Worm (Caenorhabditis elegans) whole organism, L2 larva: ENCODE measurements around the gene rab-3.
A peak's percentile ranks its signal among the peaks of the same experiment; 100 is the strongest.

ENCODE experiments used
- C34F6.9 ChIP-seq: fragments of 150-350 bp; optimal IDR thresholded peaks from 2 replicates; lab custom pipeline; 2014; ENCODE audit warnings: missing biosample characterization, missing genetic modification characterization
- F13H6.1 ChIP-seq: sonication (generic microtip); optimal IDR thresholded peaks from 2 replicates; lab custom pipeline; 2016; ENCODE audit warnings: missing genetic modification characterization, missing compliant biosample characterization
- R02D3.7 ChIP-seq: fragments of 150-350 bp; optimal IDR thresholded peaks from 2 replicates; lab custom pipeline; 2014; ENCODE audit warnings: missing biosample characterization, missing genetic modification characterization
- alr-1 ChIP-seq: fragments of 150-350 bp; optimal IDR thresholded peaks from 2 replicates; lab custom pipeline; 2014; ENCODE audit warnings: missing biosample characterization, missing genetic modification characterization
- aly-2 ChIP-seq: fragments of 150-350 bp; optimal IDR thresholded peaks from 2 replicates; lab custom pipeline; 2014; ENCODE audit warnings: missing biosample characterization, missing genetic modification characterization
- ama-1 ChIP-seq: fragments of 150-350 bp; optimal IDR thresholded peaks from 2 replicates; lab custom pipeline; 2018; ENCODE audit warnings: inconsistent platforms
- blmp-1 ChIP-seq: sonication (generic microtip); optimal IDR thresholded peaks from 2 replicates; lab custom pipeline; 2017; ENCODE audit warnings: missing genetic modification characterization, mild to moderate bottlenecking, missing compliant biosample characterization, antibody characterized with exemption, moderate library complexity; ENCODE audit not compliant: insufficient read depth
- ceh-16 ChIP-seq: fragments of 150-350 bp; optimal IDR thresholded peaks from 2 replicates; lab custom pipeline; 2014; ENCODE audit warnings: missing biosample characterization, missing genetic modification characterization
- ceh-82 ChIP-seq: fragments of 150-350 bp; optimal IDR thresholded peaks from 2 replicates; lab custom pipeline; 2014; ENCODE audit warnings: missing biosample characterization, missing genetic modification characterization
- crh-2 ChIP-seq: sonication (generic microtip); optimal IDR thresholded peaks from 2 replicates; lab custom pipeline; 2017; ENCODE audit warnings: missing biosample characterization, missing genetic modification characterization
- dmd-4 ChIP-seq: sonication (generic microtip); optimal IDR thresholded peaks from 2 replicates; lab custom pipeline; 2017; ENCODE audit warnings: missing biosample characterization, missing genetic modification characterization
- egl-27 ChIP-seq: sonication (generic microtip); optimal IDR thresholded peaks from 3 replicates; lab custom pipeline; 2017; ENCODE audit warnings: missing biosample characterization, missing genetic modification reagents, missing genetic modification characterization
- elt-1 ChIP-seq: fragments of 150-350 bp; optimal IDR thresholded peaks from 2 replicates; lab custom pipeline; 2014; ENCODE audit warnings: missing biosample characterization, missing genetic modification characterization
- elt-3 ChIP-seq: sonication (generic microtip); optimal IDR thresholded peaks from 2 replicates; lab custom pipeline; 2017; ENCODE audit warnings: missing biosample characterization, missing genetic modification characterization
- fos-1 ChIP-seq: fragments of 150-350 bp; optimal IDR thresholded peaks from 2 replicates; lab custom pipeline; 2014; ENCODE audit warnings: missing biosample characterization, missing genetic modification characterization
- gmeb-1 ChIP-seq: fragments of 150-350 bp; optimal IDR thresholded peaks from 2 replicates; lab custom pipeline; 2014; ENCODE audit warnings: missing biosample characterization, missing genetic modification characterization
- lin-11 ChIP-seq: fragments of 150-350 bp; sonication (generic microtip); optimal IDR thresholded peaks from 2 replicates; lab custom pipeline; 2014; ENCODE audit warnings: missing biosample characterization, missing genetic modification characterization, inconsistent platforms, mixed read lengths
- lin-13 ChIP-seq: fragments of 150-350 bp; optimal IDR thresholded peaks from 2 replicates; lab custom pipeline; 2014; ENCODE audit warnings: missing biosample characterization, missing genetic modification reagents, missing genetic modification characterization
- lsy-2 ChIP-seq, 2 experiments: fragments of 150-350 bp in 1 of 2; sonication (generic microtip) in 1 of 2; optimal IDR thresholded peaks; 2 replicates each; lab custom pipeline; 2014 to 2017; ENCODE audit warnings: missing biosample characterization in 2 of 2, missing genetic modification characterization in 2 of 2
- mab-5 ChIP-seq: fragments of 150-350 bp; optimal IDR thresholded peaks from 2 replicates; lab custom pipeline; 2014; ENCODE audit warnings: missing biosample characterization, missing genetic modification characterization
- mdl-1 ChIP-seq, 2 experiments: fragments of 150-350 bp in 1 of 2; sonication (generic microtip) in 1 of 2; optimal IDR thresholded peaks; 2 replicates each; lab custom pipeline; 2017; ENCODE audit warnings: missing biosample characterization in 2 of 2, missing genetic modification characterization in 2 of 2
- nhr-10 ChIP-seq: sonication (generic microtip); optimal IDR thresholded peaks from 2 replicates; lab custom pipeline; 2017; ENCODE audit warnings: missing biosample characterization, missing genetic modification characterization
- nhr-12 ChIP-seq: fragments of 150-350 bp; optimal IDR thresholded peaks from 2 replicates; lab custom pipeline; 2014; ENCODE audit warnings: missing biosample characterization, missing genetic modification characterization
- nhr-129 ChIP-seq: fragments of 150-350 bp; optimal IDR thresholded peaks from 2 replicates; lab custom pipeline; 2014; ENCODE audit warnings: missing biosample characterization, missing genetic modification characterization
- nhr-21 ChIP-seq: fragments of 150-350 bp; optimal IDR thresholded peaks from 2 replicates; lab custom pipeline; 2014; ENCODE audit warnings: missing biosample characterization, missing genetic modification characterization
- nhr-237 ChIP-seq: fragments of 150-350 bp; optimal IDR thresholded peaks from 2 replicates; lab custom pipeline; 2014; ENCODE audit warnings: missing biosample characterization, missing genetic modification characterization
- nhr-25 ChIP-seq: fragments of 150-350 bp; sonication (generic microtip); optimal IDR thresholded peaks from 3 replicates; lab custom pipeline; 2014; ENCODE audit warnings: missing biosample characterization, missing genetic modification characterization
- nhr-6 ChIP-seq: fragments of 150-350 bp; optimal IDR thresholded peaks from 2 replicates; lab custom pipeline; 2014; ENCODE audit warnings: missing biosample characterization, missing genetic modification characterization
- nhr-77 ChIP-seq: fragments of 150-350 bp; optimal IDR thresholded peaks from 2 replicates; lab custom pipeline; 2014; ENCODE audit warnings: missing biosample characterization, missing genetic modification characterization
- peb-1 ChIP-seq: fragments of 150-350 bp; optimal IDR thresholded peaks from 2 replicates; lab custom pipeline; 2014; ENCODE audit warnings: missing biosample characterization, missing genetic modification characterization
- sem-4 ChIP-seq: fragments of 150-350 bp; optimal IDR thresholded peaks from 2 replicates; lab custom pipeline; 2014; ENCODE audit warnings: missing biosample characterization, missing genetic modification reagents, missing genetic modification characterization
- skn-1 ChIP-seq: sonication (generic microtip); optimal IDR thresholded peaks from 2 replicates; lab custom pipeline; 2017; ENCODE audit warnings: missing biosample characterization, missing genetic modification characterization
- sma-3 ChIP-seq: sonication (generic microtip); optimal IDR thresholded peaks from 2 replicates; lab custom pipeline; 2016; ENCODE audit warnings: missing genetic modification reagents, missing genetic modification characterization, missing compliant biosample characterization
- sma-9 ChIP-seq, 2 experiments: fragments of 150-350 bp in 1 of 2; sonication (generic microtip) in 1 of 2; optimal IDR thresholded peaks; 2 replicates each; lab custom pipeline; 2014 to 2016; ENCODE audit warnings: missing genetic modification characterization in 2 of 2, mild to moderate bottlenecking in 1 of 2, missing biosample characterization in 1 of 2, missing compliant biosample characterization in 1 of 2, missing genetic modification reagents in 1 of 2, moderate library complexity in 1 of 2
- snpc-4 ChIP-seq: fragments of 150-350 bp; optimal IDR thresholded peaks from 2 replicates; lab custom pipeline; 2014; ENCODE audit warnings: missing biosample characterization, missing genetic modification characterization
- unc-55 ChIP-seq: fragments of 150-350 bp; sonication (generic microtip); optimal IDR thresholded peaks from 3 replicates; lab custom pipeline; 2014; ENCODE audit warnings: missing biosample characterization, missing genetic modification reagents, missing genetic modification characterization
- unc-62 ChIP-seq: fragments of 150-350 bp; optimal IDR thresholded peaks from 2 replicates; lab custom pipeline; 2014; ENCODE audit warnings: missing biosample characterization, missing genetic modification reagents, missing genetic modification characterization
- ztf-1 ChIP-seq: fragments of 200-800 bp; sonication (Bioruptor generic); conservative IDR thresholded peaks from 2 replicates; pipeline ENCODE4 v1.3.6; 2022; ENCODE audit warnings: missing genetic modification characterization, missing compliant biosample characterization
- ztf-4 ChIP-seq: fragments of 150-350 bp; optimal IDR thresholded peaks from 2 replicates; lab custom pipeline; 2014; ENCODE audit warnings: missing biosample characterization, missing genetic modification characterization

rab-3 gene

DNA sequence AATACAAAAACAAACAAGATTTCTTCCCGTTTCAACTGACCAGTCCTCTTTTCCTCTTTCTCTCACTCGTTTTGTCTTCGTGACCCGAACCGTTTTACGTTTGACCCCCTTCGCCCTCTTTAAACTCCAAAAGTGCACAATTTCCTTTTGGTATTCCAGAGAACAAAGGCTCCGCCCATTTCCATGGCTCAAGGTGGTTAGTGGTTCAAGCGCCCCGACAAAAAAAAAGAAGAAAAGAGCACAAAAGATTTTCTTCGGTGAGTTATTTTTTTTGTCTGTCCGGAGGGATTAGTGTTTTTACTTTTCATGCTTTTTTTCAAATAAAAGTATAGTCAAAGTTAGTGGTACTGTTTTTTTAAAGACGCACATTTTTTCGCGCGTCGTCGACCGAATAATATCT is 20.1 kb downstream of the rab-3 start, which contains the start of gene osta-2:
Gene osta-2, plus strand, starts transcription at position 160 of the 400 bp plus-strand sequence.
- TF ChIP-seq ztf-1 (GFP tag; lab: Robert Waterston, UW) = no peak
- no peak for TF ChIP-seq unc-62
- no peak for TF ChIP-seq alr-1
- TF ChIP-seq C34F6.9 = no peak

DNA sequence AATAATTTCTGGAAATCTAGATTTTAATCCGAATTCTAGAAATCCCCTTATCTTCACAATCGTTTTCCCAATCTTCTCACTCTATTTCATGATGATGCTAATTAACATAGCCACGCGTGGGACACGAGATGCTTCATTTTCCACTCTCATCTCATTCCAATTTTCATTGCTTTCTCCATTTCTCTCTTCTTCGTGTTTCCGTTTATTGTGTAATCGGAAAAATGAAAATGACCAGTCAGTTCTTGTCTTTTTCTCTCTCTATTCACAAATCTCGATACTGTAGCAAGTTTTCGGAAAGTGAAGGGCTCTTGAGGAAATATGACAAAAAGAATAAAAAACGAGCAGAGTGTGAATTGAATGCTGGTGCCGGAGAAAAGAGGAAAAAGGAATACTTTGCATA is 23.2 kb downstream of the rab-3 start:
- TF ChIP-seq sem-4 (tag; lab: Kevin White, UChicago) (peak; percentile 34), nhr-77 (tag; lab: Kevin White, UChicago) (no peak), ceh-82 (tag; lab: Kevin White, UChicago) (no peak), elt-1 (tag; lab: Kevin White, UChicago) (no peak), blmp-1 (no peak)

DNA sequence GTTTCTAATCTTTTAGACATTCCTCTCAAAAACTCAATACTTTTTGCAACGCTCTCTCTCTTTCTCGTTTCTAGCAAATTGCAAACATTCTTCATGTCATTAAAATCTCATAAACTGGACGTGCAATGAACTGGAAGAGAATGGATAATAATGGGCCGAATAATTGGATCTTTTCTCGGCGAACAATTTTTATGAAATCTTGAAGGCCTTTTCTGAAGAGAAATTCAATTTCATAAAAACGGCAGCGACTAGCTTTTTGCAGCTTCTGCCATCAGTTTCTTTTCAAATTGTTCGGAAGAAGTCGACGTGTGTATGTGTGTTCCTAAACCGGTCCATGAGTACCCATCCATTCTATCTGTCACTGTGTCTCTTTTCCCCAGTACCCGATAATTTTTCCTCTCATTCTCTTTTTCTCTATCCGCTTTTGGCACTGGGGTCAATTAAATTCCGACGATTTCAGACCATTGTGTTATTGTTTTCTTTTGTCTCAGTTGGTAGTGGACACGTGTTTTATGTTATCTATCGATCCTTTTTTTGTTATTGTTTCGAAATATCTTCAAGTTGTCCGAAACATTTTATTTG is 25.0 kb downstream of the rab-3 start:
- no peak for TF ChIP-seq ztf-4 (tag; lab: Kevin White, UChicago)
- TF ChIP-seq nhr-237 (tag; lab: Kevin White, UChicago) = no peak
- no peak for TF ChIP-seq gmeb-1
- peak; percentile 39 for TF ChIP-seq nhr-25 (tag; lab: Kevin White, UChicago)
- no peak for TF ChIP-seq nhr-6
- no peak for TF ChIP-seq sma-3
- no peak for TF ChIP-seq unc-55 (GFP tag; lab: Kevin White, UChicago)

DNA sequence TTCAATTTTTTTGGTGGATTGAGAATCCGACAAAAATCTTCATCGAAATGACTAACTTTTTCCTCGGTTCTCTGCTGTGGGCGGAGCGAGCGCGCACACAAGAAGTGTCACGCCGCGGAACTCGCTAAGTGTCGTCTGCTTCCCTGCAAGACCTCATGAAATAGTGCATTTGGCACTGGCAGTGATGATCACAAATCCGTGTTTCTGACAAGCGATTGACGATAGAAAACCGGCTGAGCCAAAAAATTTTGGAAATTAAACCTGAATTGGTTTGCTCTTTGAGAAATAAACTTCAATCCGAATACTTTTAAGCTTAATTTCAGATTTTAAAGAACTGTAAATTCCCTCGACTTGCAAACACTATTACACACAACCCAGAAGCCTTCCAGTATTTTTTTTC is 26.2 kb downstream of the rab-3 start:
- TF ChIP-seq nhr-12 (tag; lab: Kevin White, UChicago) (no peak), mdl-1 (tag; optimal IDR thresholded peaks at IDR 0.05; lab: Kevin White, UChicago) (peak; percentile 66 to 77), fos-1 (peak; percentile 74), lin-13 (GFP tag; lab: Kevin White, UChicago) (peak; percentile 42), lin-11 (tag; lab: Kevin White, UChicago) (no peak), C34F6.9 (peak; percentile 42), lsy-2 (tag; optimal IDR thresholded peaks at IDR 0.05; lab: Kevin White, UChicago) (peak; percentile 57 to 72), F13H6.1 (peak; percentile 60), nhr-10 (tag; lab: Kevin White, UChicago) (no peak), aly-2 (tag; lab: Kevin White, UChicago) (no peak), mab-5 (tag; lab: Kevin White, UChicago) (peak; percentile 44), nhr-21 (tag; lab: Kevin White, UChicago) (peak; percentile 82), egl-27 (tag; lab: Kevin White, UChicago) (peak; percentile 5), R02D3.7 (tag; lab: Kevin White, UChicago) (no peak), dmd-4 (tag; lab: Kevin White, UChicago) (no peak), snpc-4 (tag; lab: Kevin White, UChicago) (peak; percentile 98), skn-1 (tag; lab: Kevin White, UChicago) (no peak), ceh-16 (tag; lab: Kevin White, UChicago) (no peak), gmeb-1 (peak; percentile 69), elt-3 (tag; lab: Kevin White, UChicago) (no peak), nhr-237 (tag; lab: Kevin White, UChicago) (no peak), crh-2 (tag; lab: Kevin White, UChicago) (peak; percentile 77), alr-1 (no peak), sma-3 (peak; percentile 81), nhr-25 (tag; lab: Kevin White, UChicago) (peak; percentile 34), ztf-1 (GFP tag; lab: Robert Waterston, UW) (no peak), sma-9 (GFP tag; optimal IDR thresholded peaks at IDR 0.05; lab: Kevin White, UChicago) (peak; percentile 88), sma-9 (tag; optimal IDR thresholded peaks at IDR 0.05; lab: Kevin White, UChicago) (no peak), nhr-129 (tag; lab: Kevin White, UChicago) (peak; percentile 70), ama-1 (lab: Kevin White, UChicago) (peak; percentile 91), peb-1 (tag; lab: Kevin White, UChicago) (no peak)
